Worm (Caenorhabditis elegans) whole organism, L4 larva: ENCODE data around the gene F09F7.5.

Experiments
- R02D3.7 ChIP-seq: fragments of 150-350 bp; sonication (generic microtip); optimal IDR thresholded peaks from 3 replicates; lab custom pipeline; 2014; ENCODE audit warnings: missing biosample characterization, missing genetic modification characterization
- ces-1 ChIP-seq: fragments of 150-350 bp; sonication (generic microtip); optimal IDR thresholded peaks from 4 replicates; lab custom pipeline; 2014; ENCODE audit warnings: missing biosample characterization, missing genetic modification reagents, missing genetic modification characterization

ce11 chrIII:5500732-5501131 lies 46.1 kb upstream of the F09F7.5 start:
- TF ChIP-seq ces-1 (no peak), R02D3.7 (tag; lab: Kevin White, UChicago) (no peak)
